Fruit fly (Drosophila melanogaster) whole organism, embryonic: Measurements from ENCODE around the gene N.

Source experiments
- Ada2b ChIP-seq: fragments of 200-800 bp; sonication (Bioruptor generic); IDR thresholded peaks from 2 replicates; pipeline ENCODE4 v1.3.6; 2022; ENCODE audit warnings: missing biosample characterization, missing genetic modification characterization
- Blimp-1 ChIP-seq: fragments of 200-800 bp; sonication (Bioruptor generic); optimal IDR thresholded peaks from 3 replicates; lab custom pipeline; 2018; ENCODE audit warnings: missing biosample characterization, missing genetic modification characterization, mild to moderate bottlenecking, moderate library complexity, missing genetic modification reagents
- CG10959 ChIP-seq: fragments of 200-800 bp; sonication (Bioruptor generic); IDR thresholded peaks from 2 replicates; pipeline ENCODE4 v1.3.6; 2022; ENCODE audit warnings: missing biosample characterization, missing genetic modification characterization
- CG11723 ChIP-seq: fragments of 200-800 bp; sonication (Bioruptor generic); optimal IDR thresholded peaks from 2 replicates; lab custom pipeline; 2017; ENCODE audit warnings: missing biosample characterization, mild to moderate bottlenecking, missing genetic modification characterization
- CG14860 ChIP-seq: fragments of 200-800 bp; sonication (Bioruptor generic); IDR thresholded peaks from 3 replicates; pipeline ENCODE4 v1.3.6; 2022; ENCODE audit warnings: missing biosample characterization, missing genetic modification characterization; ENCODE audit not compliant: partially characterized antibody
- CG18619 ChIP-seq: fragments of 200-800 bp; sonication (Bioruptor generic); optimal IDR thresholded peaks from 3 replicates; lab custom pipeline; 2017; ENCODE audit warnings: missing biosample characterization, mild to moderate bottlenecking, missing genetic modification characterization
- CG31441 ChIP-seq: fragments of 200-800 bp; sonication (Bioruptor generic); IDR thresholded peaks from 2 replicates; pipeline ENCODE4 v1.3.6; 2022; ENCODE audit warnings: missing biosample characterization, missing genetic modification characterization
- CG32767 ChIP-seq: fragments of 200-800 bp; sonication (Bioruptor generic); IDR thresholded peaks from 2 replicates; pipeline ENCODE4 v1.3.6; 2022; ENCODE audit warnings: missing biosample characterization, missing genetic modification characterization
- CG4282 ChIP-seq: fragments of 200-800 bp; sonication (Bioruptor generic); optimal IDR thresholded peaks from 2 replicates; lab custom pipeline; 2016; ENCODE audit warnings: missing biosample characterization, missing genetic modification characterization
- CG5953 ChIP-seq: fragments of 200-800 bp; sonication (Bioruptor generic); IDR thresholded peaks from 2 replicates; pipeline ENCODE4 v1.3.6; 2022; ENCODE audit warnings: missing biosample characterization, missing genetic modification characterization
- CG6272 ChIP-seq: fragments of 200-800 bp; sonication (Bioruptor generic); IDR thresholded peaks from 2 replicates; pipeline ENCODE4 v1.3.6; 2022; ENCODE audit warnings: missing biosample characterization, missing genetic modification characterization
- CG6654 ChIP-seq: fragments of 200-800 bp; sonication (Bioruptor generic); optimal IDR thresholded peaks from 2 replicates; lab custom pipeline; 2017; ENCODE audit warnings: missing biosample characterization, mild to moderate bottlenecking, missing genetic modification characterization
- CG6683 ChIP-seq: fragments of 200-800 bp; sonication (Bioruptor generic); optimal IDR thresholded peaks from 2 replicates; lab custom pipeline; 2017; ENCODE audit warnings: missing biosample characterization, mild to moderate bottlenecking, missing genetic modification characterization, missing genetic modification reagents
- CG7745 ChIP-seq: fragments of 200-800 bp; sonication (Bioruptor generic); optimal IDR thresholded peaks from 2 replicates; lab custom pipeline; 2018; ENCODE audit warnings: missing biosample characterization, mild to moderate bottlenecking, missing genetic modification characterization, moderate library complexity
- CG7987 ChIP-seq: fragments of 200-800 bp; sonication (Bioruptor generic); optimal IDR thresholded peaks from 2 replicates; lab custom pipeline; 2018; ENCODE audit warnings: missing biosample characterization, mild to moderate bottlenecking, missing genetic modification characterization, moderate library complexity
- Doc2 ChIP-seq: fragments of 200-800 bp; sonication (Bioruptor generic); IDR thresholded peaks from 2 replicates; pipeline ENCODE4 v1.3.6; 2022; ENCODE audit warnings: missing biosample characterization, missing genetic modification characterization
- Doc3 ChIP-seq: fragments of 200-800 bp; sonication (Bioruptor generic); IDR thresholded peaks from 3 replicates; pipeline ENCODE4 v1.3.6; 2022; ENCODE audit warnings: missing biosample characterization, missing genetic modification characterization; ENCODE audit not compliant: partially characterized antibody
- ERR ChIP-seq: fragments of 200-800 bp; sonication (Bioruptor generic); optimal IDR thresholded peaks from 2 replicates; lab custom pipeline; 2016; ENCODE audit warnings: missing biosample characterization, missing genetic modification characterization
- HHEX ChIP-seq: fragments of 200-800 bp; sonication (Bioruptor generic); optimal IDR thresholded peaks from 3 replicates; lab custom pipeline; 2017; ENCODE audit warnings: missing biosample characterization, mild to moderate bottlenecking, missing genetic modification characterization, missing genetic modification reagents
- HLH3B ChIP-seq: fragments of 200-800 bp; sonication (Bioruptor generic); IDR thresholded peaks from 2 replicates; pipeline ENCODE4 v1.3.6; 2022; ENCODE audit warnings: missing biosample characterization, missing genetic modification characterization
- Hmr ChIP-seq: fragments of 200-800 bp; sonication (Bioruptor generic); optimal IDR thresholded peaks from 3 replicates; lab custom pipeline; 2017; ENCODE audit warnings: mild to moderate bottlenecking, missing biosample characterization, missing genetic modification reagents, missing genetic modification characterization
- Hsf ChIP-seq: fragments of 200-800 bp; sonication (Bioruptor generic); optimal IDR thresholded peaks from 3 replicates; lab custom pipeline; 2016; ENCODE audit warnings: missing biosample characterization, missing genetic modification characterization
- Jarid2 ChIP-seq: fragments of 200-800 bp; sonication (Bioruptor generic); optimal IDR thresholded peaks from 3 replicates; lab custom pipeline; 2017; ENCODE audit warnings: mild to moderate bottlenecking, missing biosample characterization, missing genetic modification reagents, missing genetic modification characterization
- MTF-1 ChIP-seq: fragments of 200-800 bp; sonication (Bioruptor generic); optimal IDR thresholded peaks from 2 replicates; lab custom pipeline; 2018; ENCODE audit warnings: missing biosample characterization, mild to moderate bottlenecking, missing genetic modification characterization, borderline replicate concordance
- Neu2 ChIP-seq: fragments of 200-800 bp; sonication (Bioruptor generic); optimal IDR thresholded peaks from 3 replicates; lab custom pipeline; 2016; ENCODE audit warnings: missing biosample characterization, missing genetic modification characterization, borderline replicate concordance
- Nf-YA ChIP-seq: fragments of 200-800 bp; sonication (Bioruptor generic); IDR thresholded peaks from 2 replicates; pipeline ENCODE4 v1.3.6; 2022; ENCODE audit warnings: missing biosample characterization, missing genetic modification characterization
- Poxn ChIP-seq: fragments of 200-800 bp; sonication (Bioruptor generic); IDR thresholded peaks from 2 replicates; pipeline ENCODE4 v1.3.6; 2022; ENCODE audit warnings: missing biosample characterization, missing genetic modification characterization
- Sox102F ChIP-seq: fragments of 200-800 bp; sonication (Bioruptor generic); optimal IDR thresholded peaks from 2 replicates; lab custom pipeline; 2018; ENCODE audit warnings: missing biosample characterization, mild to moderate bottlenecking, missing genetic modification characterization, moderate library complexity
- ab ChIP-seq: fragments of 200-800 bp; sonication (Bioruptor generic); optimal IDR thresholded peaks from 2 replicates; lab custom pipeline; 2016; ENCODE audit warnings: missing biosample characterization, missing genetic modification characterization
- ap ChIP-seq: fragments of 200-800 bp; sonication (Bioruptor generic); IDR thresholded peaks from 2 replicates; pipeline ENCODE4 v1.3.6; 2022; ENCODE audit warnings: missing biosample characterization, missing genetic modification characterization
- bsh ChIP-seq, 2 experiments: fragments of 200-800 bp; sonication (Bioruptor generic); optimal IDR thresholded peaks; 2 replicates each; lab custom pipeline; 2017 to 2018; ENCODE audit warnings: mild to moderate bottlenecking in 2 of 2, missing biosample characterization in 2 of 2, missing genetic modification characterization in 2 of 2, moderate library complexity in 1 of 2
- btn ChIP-seq: fragments of 200-800 bp; sonication (Bioruptor generic); optimal IDR thresholded peaks from 2 replicates; lab custom pipeline; 2016; ENCODE audit warnings: missing biosample characterization, missing genetic modification characterization
- crc ChIP-seq: fragments of 200-800 bp; sonication (Bioruptor generic); optimal IDR thresholded peaks from 2 replicates; lab custom pipeline; 2016; ENCODE audit warnings: missing biosample characterization, missing genetic modification characterization
- cwo ChIP-seq: fragments of 200-800 bp; sonication (Bioruptor generic); optimal IDR thresholded peaks from 3 replicates; lab custom pipeline; 2017; ENCODE audit warnings: missing biosample characterization, missing genetic modification characterization, mild to moderate bottlenecking, moderate library complexity, missing genetic modification reagents
- da ChIP-seq: fragments of 200-800 bp; sonication (Bioruptor generic); optimal IDR thresholded peaks from 2 replicates; lab custom pipeline; 2016; ENCODE audit warnings: missing biosample characterization, missing genetic modification characterization
- emc ChIP-seq: fragments of 200-800 bp; sonication (Bioruptor generic); optimal IDR thresholded peaks from 2 replicates; lab custom pipeline; 2016; ENCODE audit warnings: missing biosample characterization, missing genetic modification characterization
- fd64A ChIP-seq: fragments of 200-800 bp; sonication (Bioruptor generic); optimal IDR thresholded peaks from 3 replicates; lab custom pipeline; 2018; ENCODE audit warnings: missing biosample characterization, mild to moderate bottlenecking, missing genetic modification characterization
- hb ChIP-seq: fragments of 200-800 bp; sonication (Bioruptor generic); IDR thresholded peaks from 3 replicates; pipeline ENCODE4 v1.3.6; 2022; ENCODE audit warnings: missing biosample characterization, missing genetic modification characterization; ENCODE audit not compliant: partially characterized antibody
- hth ChIP-seq: fragments of >200 bp; optimal IDR thresholded peaks from 2 replicates; lab custom pipeline; 2017; ENCODE audit warnings: inconsistent platforms
- ind ChIP-seq: fragments of 200-800 bp; sonication (Bioruptor generic); optimal IDR thresholded peaks from 3 replicates; lab custom pipeline; 2016; ENCODE audit warnings: missing biosample characterization, missing genetic modification characterization
- nom ChIP-seq: fragments of 200-800 bp; sonication (Bioruptor generic); optimal IDR thresholded peaks from 2 replicates; lab custom pipeline; 2017; ENCODE audit warnings: missing biosample characterization, missing genetic modification characterization, mild to moderate bottlenecking, moderate library complexity, missing genetic modification reagents
- onecut ChIP-seq: fragments of 200-800 bp; sonication (Bioruptor generic); IDR thresholded peaks from 2 replicates; pipeline ENCODE4 v1.3.6; 2022; ENCODE audit warnings: missing biosample characterization, missing genetic modification characterization
- pan ChIP-seq, 4 experiments: fragments of >200 bp in 3 of 4; fragments of 200-800 bp in 1 of 4; sonication (Bioruptor generic) in 1 of 4; optimal IDR thresholded peaks in 3 of 4; IDR thresholded peaks in 1 of 4; 2 replicates each; pipeline versions ENCODE4 v1.3.6 to Lab custom; 2017 to 2022; ENCODE audit warnings: missing biosample characterization in 2 of 4, missing genetic modification characterization in 2 of 4, mixed read lengths in 1 of 4
- prd ChIP-seq, 3 experiments: fragments of >200 bp in 2 of 3; fragments of 200-800 bp in 1 of 3; sonication (Bioruptor generic) in 1 of 3; optimal IDR thresholded peaks in 2 of 3; IDR thresholded peaks in 1 of 3; 2 replicates in 2 of 3; 3 replicates in 1 of 3; pipeline versions ENCODE4 v1.3.6 to Lab custom; 2017 to 2022; ENCODE audit warnings: missing biosample characterization in 1 of 3, missing genetic modification characterization in 1 of 3
- scrt ChIP-seq: fragments of 200-800 bp; sonication (Bioruptor generic); optimal IDR thresholded peaks from 2 replicates; lab custom pipeline; 2018; ENCODE audit warnings: missing biosample characterization, mild to moderate bottlenecking, missing genetic modification characterization, moderate library complexity
- slou ChIP-seq: fragments of 200-800 bp; sonication (Bioruptor generic); optimal IDR thresholded peaks from 3 replicates; lab custom pipeline; 2016; ENCODE audit warnings: missing biosample characterization, missing genetic modification characterization
- tgo ChIP-seq: fragments of 200-800 bp; sonication (Bioruptor generic); IDR thresholded peaks from 3 replicates; pipeline ENCODE4 v1.3.6; 2022; ENCODE audit warnings: missing biosample characterization, missing genetic modification characterization
- wdn ChIP-seq: fragments of 200-800 bp; sonication (Bioruptor generic); IDR thresholded peaks from 2 replicates; pipeline ENCODE4 v1.3.6; 2022; ENCODE audit warnings: missing biosample characterization, missing genetic modification characterization
- yki ChIP-seq: fragments of >200 bp; optimal IDR thresholded peaks from 3 replicates; lab custom pipeline; 2018

The N gene

dm6 chrX:3097008-3097407 is 37.7 kb upstream of the N start (continued):
- TF ChIP-seq CG18619 (GFP tag; lab: Kevin White, UChicago) (peak; percentile 87), CG6683 (GFP tag; lab: Kevin White, UChicago) (peak; percentile 40), CG32767 (GFP tag; lab: Robert Waterston, UW) (peak; percentile 79), slou (GFP tag; lab: Kevin White, UChicago) (peak; percentile 60), HHEX (peak; percentile 89), scrt (GFP tag; lab: Kevin White, UChicago) (peak; percentile 74), yki (lab: Kevin White, UChicago) (no peak), ap (GFP tag; lab: Robert Waterston, UW) (peak; percentile 83), Blimp-1 (GFP tag; lab: Kevin White, UChicago) (peak; percentile 94), fd64A (GFP tag; lab: Kevin White, UChicago) (peak; percentile 94), MTF-1 (GFP tag; lab: Kevin White, UChicago) (peak; percentile 89), CG10959 (peak; percentile 97), onecut (GFP tag; lab: Robert Waterston, UW) (peak; percentile 89), tgo (GFP tag; lab: Robert Waterston, UW) (peak; percentile 89), ind (GFP tag; lab: Kevin White, UChicago) (peak; percentile 91), prd (optimal IDR thresholded peaks at IDR 0.05; lab: Kevin White, UChicago) (no peak), prd (GFP tag; IDR thresholded peaks at IDR 0.05; lab: Robert Waterston, UW) (peak; percentile 94), Neu2 (peak; percentile 84), Sox102F (GFP tag; lab: Kevin White, UChicago) (peak; percentile 94), CG5953 (GFP tag; lab: Robert Waterston, UW) (peak; percentile 77), Jarid2 (GFP tag; lab: Kevin White, UChicago) (peak; percentile 66), hb (GFP tag; lab: Robert Waterston, UW) (no peak), crc (peak; percentile 79), emc (GFP tag; lab: Kevin White, UChicago) (peak; percentile 51), CG11723 (GFP tag; lab: Kevin White, UChicago) (peak; percentile 90), ERR (GFP tag; lab: Kevin White, UChicago) (peak; percentile 85), cwo (GFP tag; lab: Kevin White, UChicago) (peak; percentile 63), bsh (GFP tag; optimal IDR thresholded peaks at IDR 0.05; lab: Kevin White, UChicago) (peak; percentile 74 to 98), Hsf (GFP tag; lab: Kevin White, UChicago) (peak; percentile 95), CG4282 (peak; percentile 76), CG14860 (GFP tag; lab: Robert Waterston, UW) (no peak), Doc3 (GFP tag; lab: Robert Waterston, UW) (no peak), btn (GFP tag; lab: Kevin White, UChicago) (peak; percentile 96), CG31441 (GFP tag; lab: Robert Waterston, UW) (peak; percentile 97), ab (GFP tag; lab: Kevin White, UChicago) (peak; percentile 71), HLH3B (GFP tag; lab: Robert Waterston, UW) (peak; percentile 90), CG6654 (GFP tag; lab: Kevin White, UChicago) (peak; percentile 85), Ada2b (GFP tag; lab: Robert Waterston, UW) (peak; percentile 82), Poxn (GFP tag; lab: Robert Waterston, UW) (no peak), wdn (GFP tag; lab: Robert Waterston, UW) (peak; percentile 67; the same call in 1 of the 2 replicates), CG6272 (peak; percentile 80), CG7987 (peak; percentile 68), Doc2 (GFP tag; lab: Robert Waterston, UW) (no peak), Nf-YA (GFP tag; lab: Robert Waterston, UW) (peak; percentile 76), CG7745 (tag; lab: Kevin White, UChicago) (peak; percentile 82), da (GFP tag; lab: Kevin White, UChicago) (peak; percentile 81), hth (lab: Kevin White, UChicago) (no peak), nom (peak; percentile 83), Hmr (GFP tag; lab: Kevin White, UChicago) (peak; percentile 68), pan (optimal IDR thresholded peaks at IDR 0.05; lab: Kevin White, UChicago) (no peak), pan (GFP tag; optimal IDR thresholded peaks at IDR 0.05 in 1 of 2, IDR thresholded peaks at IDR 0.05 in 1 of 2) (peak in 1 of 2 experiments; percentile 88)
